Worm (Caenorhabditis elegans): ENCODE results near the gene hif-1.

DNA sequence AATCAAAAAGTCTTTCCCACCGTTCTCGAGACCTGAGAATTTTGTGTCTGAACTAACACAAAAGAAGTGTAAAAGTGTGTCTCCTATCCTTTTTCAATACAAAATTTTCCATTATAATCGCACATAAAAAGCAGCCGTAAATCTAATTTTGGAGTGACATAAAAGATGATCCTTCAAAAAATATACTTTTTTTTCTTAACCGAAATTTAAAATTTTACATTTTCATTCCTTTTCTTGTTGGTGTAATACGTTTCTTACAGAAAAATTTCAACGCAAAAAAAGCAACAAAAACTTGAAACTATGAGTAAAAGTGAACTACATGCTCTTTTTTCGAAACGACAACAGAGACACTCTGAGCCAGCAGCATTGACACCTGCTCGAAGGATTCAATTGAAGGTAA is 26.8 kb downstream of the hif-1 start, which contains the start of gene Y44A6D.6:
- TF ChIP-seq him-1 (tag; optimal IDR thresholded peaks at IDR 0.05) (no peak), dao-5 (tag; optimal IDR thresholded peaks at IDR 0.05) (no peak)

All from whole organism, L4/young adult.